Worm (Caenorhabditis elegans): ENCODE data around the gene sphr-1.

DNA sequence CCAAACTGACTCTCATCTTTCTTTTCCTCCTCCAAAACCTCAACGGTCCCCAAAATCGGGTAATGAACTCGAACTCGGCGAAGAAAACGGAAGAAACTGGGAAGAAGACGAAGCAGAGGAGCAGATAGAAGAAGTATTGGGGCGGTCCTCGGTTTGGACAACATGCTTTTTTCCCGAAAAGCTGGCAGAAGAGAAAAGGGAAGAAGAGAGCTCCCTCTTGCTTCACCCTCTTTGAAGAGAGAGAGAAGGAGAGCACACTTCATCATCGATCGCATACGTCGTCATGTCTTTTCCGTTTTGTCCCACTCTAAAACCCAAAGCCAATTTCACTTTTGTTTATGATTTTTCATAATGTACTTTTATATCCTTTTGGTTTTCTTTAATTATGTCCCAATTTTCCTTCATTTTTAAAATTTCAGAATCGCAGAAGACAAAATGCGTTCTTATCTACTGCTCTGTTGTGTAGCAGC, 34.3 kb downstream of the sphr-1 start, which contains the start of gene F07C3.2:
- TF ChIP-seq cog-1 (tag; optimal IDR thresholded peaks at IDR 0.05) (no peak), flt-1 (GFP tag; IDR thresholded peaks at IDR 0.05) (no peak), klf-2 (GFP tag; conservative IDR thresholded peaks at IDR 0.05) (no peak), T22C8.4 (GFP tag; IDR thresholded peaks at IDR 0.05) (no peak), med-1 (GFP tag; optimal IDR thresholded peaks at IDR 0.05; ENCODE audit: insufficient read depth) (no peak), tab-1 (GFP tag; IDR thresholded peaks at IDR 0.05) (no peak), ref-1 (GFP tag; conservative IDR thresholded peaks at IDR 0.05) (no peak), ztf-29 (GFP tag; IDR thresholded peaks at IDR 0.05) (no peak)

Measured in whole organism, midembryonic.